Fruit fly (Drosophila melanogaster): ENCODE data around the gene CG31704.

Gene CG31704

dm6 chr2L:11849658-11850057 lies 9.2 kb downstream of the CG31704 start, which contains the start of gene Mal-B2:
Gene Mal-B2, plus strand, starts transcription at chr2L:11849958.
- no peak for TF ChIP-seq Sox102F (GFP tag; optimal IDR thresholded peaks at IDR 0.05)
- no peak for TF ChIP-seq net (GFP tag; optimal IDR thresholded peaks at IDR 0.05)
- TF ChIP-seq fd85E (GFP tag; optimal IDR thresholded peaks at IDR 0.05): no peak
- TF ChIP-seq CG8119 (GFP tag; IDR thresholded peaks at IDR 0.05): no peak
- no peak for TF ChIP-seq CG31627 (GFP tag; optimal IDR thresholded peaks at IDR 0.05)
- TF ChIP-seq CG8632 (GFP tag; optimal IDR thresholded peaks at IDR 0.05): no peak
- TF ChIP-seq CG32006 (GFP tag; optimal IDR thresholded peaks at IDR 0.05): no peak
- TF ChIP-seq OdsH (GFP tag; optimal IDR thresholded peaks at IDR 0.05): no peak
- TF ChIP-seq fkh (GFP tag; optimal IDR thresholded peaks at IDR 0.05): no peak
- no peak for TF ChIP-seq CG6808 (GFP tag; optimal IDR thresholded peaks at IDR 0.05)

dm6 chr2L:11853130-11853529 lies 12.6 kb downstream of the CG31704 start, which contains the start of gene CG42751:
Gene CG42751, plus strand, starts transcription at chr2L:11853430.
- TF ChIP-seq Ets21C (GFP tag; optimal IDR thresholded peaks at IDR 0.05) (no peak), CG31627 (GFP tag; optimal IDR thresholded peaks at IDR 0.05) (no peak), Eip78C (GFP tag) (no peak), CG16779 (tag; optimal IDR thresholded peaks at IDR 0.05) (no peak), Lpt (GFP tag; optimal IDR thresholded peaks at IDR 0.05) (no peak), ss (GFP tag; optimal IDR thresholded peaks at IDR 0.05) (no peak), vri (GFP tag; optimal IDR thresholded peaks at IDR 0.05) (no peak), esn (GFP tag; optimal IDR thresholded peaks at IDR 0.05) (no peak)

DNA sequence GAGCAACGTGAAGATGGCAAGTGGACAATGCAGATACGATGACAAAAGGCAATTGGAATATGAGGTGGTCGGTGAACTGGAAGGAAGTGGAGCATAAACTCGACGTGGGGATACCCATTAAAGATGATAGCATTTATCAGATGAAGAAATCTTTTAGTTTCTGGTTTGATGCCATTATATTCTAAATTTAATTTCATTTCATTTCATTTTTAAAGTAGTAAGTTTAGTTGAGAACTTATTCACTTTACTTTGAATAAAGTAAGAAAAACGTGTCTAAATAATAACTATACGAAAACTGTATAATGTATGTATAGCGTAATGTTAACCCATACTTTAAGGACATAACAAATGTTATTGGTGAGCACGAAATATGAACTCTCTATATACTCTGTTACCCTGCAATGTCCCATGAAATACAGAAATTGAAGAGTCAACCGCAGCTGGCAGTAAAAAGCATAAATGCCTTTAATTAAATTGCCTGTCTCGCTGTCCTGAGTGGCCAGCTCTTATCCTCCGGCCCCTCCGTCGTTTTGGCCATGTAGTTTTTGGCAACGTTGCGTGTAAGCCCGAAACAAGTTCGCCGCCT lies 30.5 kb downstream of the CG31704 start:
- peak; percentile 56 for TF ChIP-seq pdm3 (GFP tag; optimal IDR thresholded peaks at IDR 0.05)
- TF ChIP-seq lz (GFP tag; optimal IDR thresholded peaks at IDR 0.05): peak; percentile 66
- TF ChIP-seq CG11762 (GFP tag; optimal IDR thresholded peaks at IDR 0.05; ENCODE audit: insufficient read depth): peak; percentile 16
- no peak for TF ChIP-seq Hr4 (GFP tag; optimal IDR thresholded peaks at IDR 0.05)
- no peak for TF ChIP-seq eg (GFP tag; IDR thresholded peaks at IDR 0.05)
- no peak for TF ChIP-seq CG4318 (GFP tag; optimal IDR thresholded peaks at IDR 0.05)
- TF ChIP-seq dac (GFP tag; optimal IDR thresholded peaks at IDR 0.05): no peak
- peak; percentile 32 for TF ChIP-seq CG10631 (GFP tag; optimal IDR thresholded peaks at IDR 0.05)
- no peak for TF ChIP-seq CG6854 (GFP tag; optimal IDR thresholded peaks at IDR 0.05)
- no peak for TF ChIP-seq CG6163 (GFP tag; IDR thresholded peaks at IDR 0.05)
- no peak for TF ChIP-seq CG9139 (GFP tag; optimal IDR thresholded peaks at IDR 0.05)
- TF ChIP-seq net (GFP tag; optimal IDR thresholded peaks at IDR 0.05): no peak
- TF ChIP-seq Hr38 (GFP tag; optimal IDR thresholded peaks at IDR 0.05): no peak
- TF ChIP-seq Met (GFP tag; optimal IDR thresholded peaks at IDR 0.05): peak; percentile 64
- TF ChIP-seq CG3919 (GFP tag; optimal IDR thresholded peaks at IDR 0.05): peak; percentile 59
- TF ChIP-seq cyc (GFP tag; optimal IDR thresholded peaks at IDR 0.05): peak; percentile 57
- TF ChIP-seq Sox15 (GFP tag; optimal IDR thresholded peaks at IDR 0.05): peak; percentile 24
- TF ChIP-seq CG1621 (tag; optimal IDR thresholded peaks at IDR 0.05): no peak
- no peak for TF ChIP-seq vri (GFP tag; optimal IDR thresholded peaks at IDR 0.05)
- TF ChIP-seq Eip78C (GFP tag): peak; percentile 93
- no peak for TF ChIP-seq Gug (GFP tag; IDR thresholded peaks at IDR 0.05)
- peak; percentile 59 for TF ChIP-seq CG11902 (GFP tag; optimal IDR thresholded peaks at IDR 0.05)
- no peak for TF ChIP-seq CG7368 (GFP tag; optimal IDR thresholded peaks at IDR 0.05)
- peak; percentile 25 for TF ChIP-seq CG8319 (GFP tag; optimal IDR thresholded peaks at IDR 0.05)
- TF ChIP-seq Eip93F (GFP tag; optimal IDR thresholded peaks at IDR 0.05): no peak
- peak; percentile 61 for TF ChIP-seq CG6792 (GFP tag; optimal IDR thresholded peaks at IDR 0.05)
- TF ChIP-seq Lpt (GFP tag; optimal IDR thresholded peaks at IDR 0.05): no peak
- no peak for TF ChIP-seq CG15336 (GFP tag; IDR thresholded peaks at IDR 0.05)
- peak; percentile 11 for TF ChIP-seq CG32006 (GFP tag; optimal IDR thresholded peaks at IDR 0.05)
- TF ChIP-seq Sox14 (GFP tag; optimal IDR thresholded peaks at IDR 0.05): peak; percentile 45
- peak; percentile 41 for TF ChIP-seq acj6 (GFP tag; optimal IDR thresholded peaks at IDR 0.05)
- TF ChIP-seq CG8119 (GFP tag; IDR thresholded peaks at IDR 0.05): no peak
- TF ChIP-seq salr (GFP tag; optimal IDR thresholded peaks at IDR 0.05): peak in 1 of 2 experiments; percentile 5
- TF ChIP-seq fd59A (GFP tag; optimal IDR thresholded peaks at IDR 0.05): peak; percentile 9
- peak; percentile 41 for TF ChIP-seq spab (GFP tag; optimal IDR thresholded peaks at IDR 0.05)
- TF ChIP-seq achi (GFP tag; optimal IDR thresholded peaks at IDR 0.05): peak; percentile 52
- peak; percentile 68 for TF ChIP-seq Sox102F (GFP tag; optimal IDR thresholded peaks at IDR 0.05)
- no peak for TF ChIP-seq CG11294 (GFP tag; IDR thresholded peaks at IDR 0.05)
